Worm (Caenorhabditis elegans) whole organism, late embryonic: ENCODE results near the gene acs-18.

Experiments used
- ama-1 ChIP-seq: fragments of 150-350 bp; optimal IDR thresholded peaks from 2 replicates; lab custom pipeline; 2014
- ceh-6 ChIP-seq: fragments of 200-800 bp; sonication (Bioruptor generic); optimal IDR thresholded peaks from 2 replicates; lab custom pipeline; 2018; ENCODE audit warnings: mild to moderate bottlenecking, missing genetic modification characterization, missing compliant biosample characterization
- elt-2 ChIP-seq: sonication (generic microtip); optimal IDR thresholded peaks from 2 replicates; lab custom pipeline; 2016; ENCODE audit warnings: missing genetic modification reagents, missing genetic modification characterization, missing compliant biosample characterization
- fkh-10 ChIP-seq: fragments of 150-350 bp; optimal IDR thresholded peaks from 2 replicates; lab custom pipeline; 2014; ENCODE audit warnings: missing biosample characterization, missing genetic modification reagents, missing genetic modification characterization
- gmeb-2 ChIP-seq: sonication (generic microtip); optimal IDR thresholded peaks from 2 replicates; lab custom pipeline; 2016; ENCODE audit warnings: missing genetic modification characterization, inconsistent platforms, missing compliant biosample characterization
- mec-3 ChIP-seq: sonication (generic microtip); optimal IDR thresholded peaks from 2 replicates; lab custom pipeline; 2016; ENCODE audit warnings: borderline replicate concordance, missing genetic modification characterization, missing compliant biosample characterization
- nhr-11 ChIP-seq: fragments of 150-350 bp; optimal IDR thresholded peaks from 2 replicates; lab custom pipeline; 2014; ENCODE audit warnings: missing biosample characterization, missing genetic modification characterization
- syd-9 ChIP-seq: sonication (generic microtip); optimal IDR thresholded peaks from 2 replicates; lab custom pipeline; 2016; ENCODE audit warnings: mild to moderate bottlenecking, missing genetic modification characterization, moderate library complexity, missing compliant biosample characterization
- tbx-2 ChIP-seq: sonication (generic microtip); optimal IDR thresholded peaks from 2 replicates; lab custom pipeline; 2016; ENCODE audit warnings: missing genetic modification characterization, missing compliant biosample characterization

DNA sequence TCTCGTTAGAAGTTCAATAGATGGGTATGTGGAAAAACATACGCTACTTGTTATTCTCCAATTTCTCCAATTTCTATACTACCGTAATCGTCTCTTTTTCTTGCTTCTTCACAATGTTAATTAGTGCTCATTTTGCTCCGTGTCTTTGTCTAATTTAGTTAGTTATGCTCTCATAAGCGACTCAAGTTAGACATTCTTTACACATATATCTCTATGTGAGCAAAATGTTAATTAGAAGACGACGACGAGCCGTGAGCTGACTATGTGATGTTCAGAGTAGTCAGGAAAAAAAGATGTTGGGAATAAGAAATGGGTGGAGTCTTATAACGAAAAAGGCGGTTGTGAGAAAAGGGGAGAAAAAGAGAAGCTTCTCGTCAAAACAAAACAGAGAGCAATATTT is 34.1 kb upstream of the acs-18 start:
- TF ChIP-seq tbx-2 (no peak), elt-2 (tag; lab: Kevin White, UChicago) (no peak), ama-1 (no peak), fkh-10 (GFP tag; lab: Kevin White, UChicago) (no peak), syd-9 (tag; lab: Kevin White, UChicago) (no peak), ceh-6 (GFP tag; lab: Kevin White, UChicago) (no peak), nhr-11 (tag; lab: Kevin White, UChicago) (no peak), gmeb-2 (no peak), mec-3 (tag; lab: Kevin White, UChicago) (no peak)
